Worm (Caenorhabditis elegans) whole organism, midembryonic: ENCODE results near the gene clec-170.

Source experiments
- T22C8.4 ChIP-seq: fragments of 200-800 bp; sonication (Bioruptor generic); IDR thresholded peaks from 2 replicates; pipeline ENCODE4 v1.3.6; 2022; ENCODE audit warnings: missing genetic modification characterization, missing compliant biosample characterization
- cog-1 ChIP-seq: sonication (generic microtip); optimal IDR thresholded peaks from 2 replicates; lab custom pipeline; 2016; ENCODE audit warnings: missing genetic modification characterization, missing compliant biosample characterization
- flt-1 ChIP-seq: fragments of 200-800 bp; sonication (Bioruptor generic); IDR thresholded peaks from 2 replicates; pipeline ENCODE4 v1.3.6; 2022; ENCODE audit warnings: missing genetic modification characterization, missing compliant biosample characterization
- klf-2 ChIP-seq: fragments of 200-800 bp; sonication (Bioruptor generic); conservative IDR thresholded peaks from 2 replicates; pipeline ENCODE4 v1.3.6; 2022; ENCODE audit warnings: missing genetic modification reagents, missing genetic modification characterization, missing compliant biosample characterization
- med-1 ChIP-seq: sonication (generic microtip); optimal IDR thresholded peaks from 2 replicates; lab custom pipeline; 2017; ENCODE audit warnings: missing genetic modification characterization, mild to moderate bottlenecking, missing compliant biosample characterization, antibody characterized with exemption, missing genetic modification reagents; ENCODE audit not compliant: insufficient read depth
- ref-1 ChIP-seq: fragments of 200-800 bp; sonication (Bioruptor generic); conservative IDR thresholded peaks from 2 replicates; pipeline ENCODE4 v1.3.6; 2022; ENCODE audit warnings: missing genetic modification reagents, missing genetic modification characterization, missing compliant biosample characterization
- tab-1 ChIP-seq: fragments of 200-800 bp; sonication (Bioruptor generic); IDR thresholded peaks from 2 replicates; pipeline ENCODE4 v1.3.6; 2022; ENCODE audit warnings: missing genetic modification characterization, missing compliant biosample characterization
- ztf-23 ChIP-seq: fragments of 200-800 bp; sonication (Bioruptor generic); IDR thresholded peaks from 2 replicates; pipeline ENCODE4 v1.3.6; 2022; ENCODE audit warnings: missing genetic modification reagents, missing genetic modification characterization, missing compliant biosample characterization
- ztf-29 ChIP-seq: fragments of 200-800 bp; sonication (Bioruptor generic); IDR thresholded peaks from 2 replicates; pipeline ENCODE4 v1.3.6; 2022; ENCODE audit warnings: missing genetic modification reagents, missing genetic modification characterization, missing compliant biosample characterization

Gene clec-170

DNA sequence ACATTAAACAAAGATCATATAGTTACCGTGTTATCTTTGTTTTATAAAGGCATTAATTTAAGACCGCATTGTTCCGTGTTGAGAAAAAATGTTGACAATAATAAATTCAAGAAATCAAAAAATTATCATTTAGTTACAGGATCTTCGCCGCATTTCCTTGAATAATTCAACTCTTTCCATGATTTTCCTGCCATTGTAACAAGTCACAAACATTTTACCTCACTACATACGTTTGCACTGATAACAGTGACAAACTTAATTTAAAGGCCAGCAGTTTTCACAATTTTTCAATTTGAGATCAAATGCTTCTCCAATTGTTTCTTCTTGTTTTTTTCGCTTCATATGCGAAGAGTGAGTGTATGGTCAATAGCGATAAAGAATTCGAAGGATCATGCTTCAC lies 5.6 kb upstream of the clec-170 start, which contains the start of gene clec-169:
Gene clec-169, plus strand, starts transcription at position 301 of the 400 bp plus-strand sequence.
- no peak for TF ChIP-seq T22C8.4 (GFP tag; lab: Robert Waterston, UW)
- TF ChIP-seq klf-2 (GFP tag; lab: Robert Waterston, UW): no peak
- no peak for TF ChIP-seq med-1 (GFP tag; lab: Kevin White, UChicago)
- TF ChIP-seq flt-1 (GFP tag; lab: Robert Waterston, UW): no peak
- no peak for TF ChIP-seq tab-1
- TF ChIP-seq ref-1 (GFP tag; lab: Robert Waterston, UW): no peak
- TF ChIP-seq cog-1 (tag; lab: Kevin White, UChicago): no peak
- no peak for TF ChIP-seq ztf-23 (GFP tag; lab: Robert Waterston, UW)
- TF ChIP-seq ztf-29 (GFP tag; lab: Robert Waterston, UW): no peak

DNA sequence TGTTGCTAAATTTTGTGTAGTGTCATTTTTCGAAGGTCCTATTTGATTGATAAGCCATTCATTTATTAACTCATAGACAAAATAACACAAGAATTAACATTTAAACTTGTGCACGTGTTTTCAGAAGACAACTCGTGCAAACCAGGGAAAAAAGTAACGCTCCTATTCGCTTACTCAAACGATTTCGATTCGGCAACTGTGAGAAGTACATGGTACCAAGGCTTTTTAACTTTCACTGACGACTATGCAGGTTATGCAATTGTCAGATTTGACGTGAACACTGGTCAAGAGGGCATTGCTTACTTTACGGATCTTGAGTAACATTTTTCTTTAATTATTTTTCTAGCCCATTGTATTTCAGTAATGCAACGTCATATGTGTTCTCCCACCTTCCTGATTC lies 4.7 kb upstream of the clec-170 start:
- TF ChIP-seq flt-1 (GFP tag; lab: Robert Waterston, UW) (no peak), T22C8.4 (GFP tag; lab: Robert Waterston, UW) (no peak), ztf-29 (GFP tag; lab: Robert Waterston, UW) (no peak), med-1 (GFP tag; lab: Kevin White, UChicago) (no peak), cog-1 (tag; lab: Kevin White, UChicago) (no peak), klf-2 (GFP tag; lab: Robert Waterston, UW) (no peak), ref-1 (GFP tag; lab: Robert Waterston, UW) (no peak), ztf-23 (GFP tag; lab: Robert Waterston, UW) (no peak), tab-1 (no peak)

DNA sequence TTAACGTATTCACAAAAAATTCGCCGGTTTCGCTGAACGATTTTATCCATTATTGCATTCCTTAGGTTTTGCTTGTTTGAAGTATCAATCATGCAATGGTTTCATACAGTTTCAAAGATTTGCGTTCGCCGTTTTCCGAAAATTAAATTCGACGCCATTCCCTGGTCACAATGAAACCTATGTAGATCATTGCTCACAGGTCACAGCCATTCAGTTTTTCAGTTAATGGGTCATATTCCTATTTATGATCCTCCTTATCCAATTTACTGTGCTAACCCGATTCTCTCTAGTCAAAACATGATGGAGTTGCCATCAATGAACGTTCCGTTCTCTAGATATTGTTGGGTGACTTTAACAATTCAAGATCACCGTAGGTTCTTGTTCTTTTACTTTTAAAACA lies 1.7 kb upstream of the clec-170 start, which contains the start of gene F38A1.13:
Gene F38A1.13, plus strand, starts transcription at position 301 of the 400 bp plus-strand sequence.
- TF ChIP-seq flt-1 (GFP tag; lab: Robert Waterston, UW) (no peak), ref-1 (GFP tag; lab: Robert Waterston, UW) (no peak), ztf-23 (GFP tag; lab: Robert Waterston, UW) (no peak), klf-2 (GFP tag; lab: Robert Waterston, UW) (no peak)

DNA sequence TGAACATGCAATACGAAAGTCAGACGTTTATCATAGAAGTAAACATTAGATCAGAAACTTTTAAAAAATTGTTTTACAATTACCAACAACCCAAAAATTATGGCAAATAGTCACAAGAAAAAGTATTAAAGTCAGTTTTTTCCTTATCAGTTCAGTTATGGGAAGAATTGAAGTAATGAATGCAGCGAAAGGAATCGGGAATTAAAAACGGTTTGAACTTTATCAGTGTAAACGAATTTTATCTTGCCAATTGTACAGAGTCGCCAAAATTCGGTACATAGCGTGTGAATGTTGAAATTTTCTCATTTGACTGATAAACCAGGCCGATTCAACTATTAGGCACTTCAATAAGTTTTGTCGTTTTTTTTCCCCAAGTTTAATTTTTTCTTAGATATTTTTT lies 528 bp upstream of the clec-170 start:
- no peak for TF ChIP-seq tab-1

DNA sequence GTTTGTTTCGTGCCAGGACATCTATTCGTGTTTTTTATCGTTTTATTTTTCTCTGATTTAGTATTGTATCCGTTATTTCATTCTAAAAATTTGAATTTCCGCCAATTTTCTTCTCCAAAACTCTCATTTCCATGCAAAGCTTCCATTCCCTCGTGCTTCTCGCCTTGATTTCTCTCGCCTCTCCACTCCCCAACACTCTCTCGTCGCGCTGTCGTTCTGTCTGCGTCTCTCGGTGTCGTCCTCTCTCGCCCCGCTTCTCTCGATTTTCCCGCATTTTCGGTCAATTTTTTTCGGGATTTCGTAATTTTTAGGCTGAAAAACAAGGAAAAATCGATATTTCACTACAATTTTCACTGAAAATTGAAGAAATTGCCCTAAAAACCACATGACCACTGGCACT lies 7.9 kb downstream of the clec-170 start, which contains the start of gene C09E9.1:
Gene C09E9.1, plus strand, starts transcription at position 286 of the 400 bp plus-strand sequence.
- TF ChIP-seq ztf-29 (GFP tag; lab: Robert Waterston, UW): no peak
- no peak for TF ChIP-seq ref-1 (GFP tag; lab: Robert Waterston, UW)
- TF ChIP-seq cog-1 (tag; lab: Kevin White, UChicago): no peak
- no peak for TF ChIP-seq ztf-23 (GFP tag; lab: Robert Waterston, UW)
- no peak for TF ChIP-seq tab-1
- no peak for TF ChIP-seq T22C8.4 (GFP tag; lab: Robert Waterston, UW)
- no peak for TF ChIP-seq flt-1 (GFP tag; lab: Robert Waterston, UW)
- TF ChIP-seq klf-2 (GFP tag; lab: Robert Waterston, UW): no peak
- TF ChIP-seq med-1 (GFP tag; lab: Kevin White, UChicago): no peak

DNA sequence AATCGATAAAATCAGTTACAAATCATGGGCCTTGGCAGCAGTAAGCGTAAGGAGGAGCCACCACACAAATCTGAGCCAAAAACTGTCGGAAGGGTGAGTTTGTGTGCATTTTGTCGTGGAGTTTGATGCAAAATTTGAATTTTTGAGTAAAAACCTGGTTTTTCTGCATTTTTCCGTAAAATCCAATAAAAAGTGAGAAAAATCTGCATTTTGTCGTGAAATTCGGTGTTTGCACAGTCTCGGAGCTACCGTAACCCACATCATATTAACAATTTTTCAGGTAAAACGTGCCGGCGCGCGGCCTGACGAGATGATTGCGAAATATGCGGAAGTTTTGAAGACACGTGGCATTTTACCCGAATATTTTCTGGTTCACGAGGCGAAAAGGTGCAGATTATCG lies 9.2 kb downstream of the clec-170 start:
- TF ChIP-seq ztf-29 (GFP tag; lab: Robert Waterston, UW): no peak
- no peak for TF ChIP-seq T22C8.4 (GFP tag; lab: Robert Waterston, UW)
- TF ChIP-seq med-1 (GFP tag; lab: Kevin White, UChicago): no peak
- TF ChIP-seq tab-1: no peak
- TF ChIP-seq ztf-23 (GFP tag; lab: Robert Waterston, UW): no peak
- no peak for TF ChIP-seq cog-1 (tag; lab: Kevin White, UChicago)
- no peak for TF ChIP-seq klf-2 (GFP tag; lab: Robert Waterston, UW)
- no peak for TF ChIP-seq ref-1 (GFP tag; lab: Robert Waterston, UW)
- TF ChIP-seq flt-1 (GFP tag; lab: Robert Waterston, UW): no peak

DNA sequence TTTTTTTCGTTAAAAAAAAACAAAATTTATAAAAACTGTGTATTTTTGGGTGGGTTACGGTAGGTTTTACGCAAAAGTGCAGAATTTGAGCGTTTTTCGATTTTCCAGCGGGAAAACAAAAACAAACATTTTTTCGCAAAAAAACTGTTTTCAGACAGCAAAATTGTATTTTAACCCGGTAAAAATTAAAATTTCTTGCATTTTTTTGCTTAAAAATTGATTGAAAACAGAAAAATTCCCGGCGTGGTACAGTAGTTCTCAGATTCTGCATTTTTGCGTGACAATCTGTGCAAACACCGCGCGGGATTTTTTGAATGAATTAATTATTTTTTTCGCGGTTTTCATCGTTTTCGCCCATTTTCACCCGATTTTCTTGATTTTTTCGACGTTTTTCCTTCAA lies 10.4 kb downstream of the clec-170 start:
- TF ChIP-seq tab-1 (no peak), cog-1 (tag; lab: Kevin White, UChicago) (no peak), ztf-23 (GFP tag; lab: Robert Waterston, UW) (no peak), flt-1 (GFP tag; lab: Robert Waterston, UW) (no peak), ref-1 (GFP tag; lab: Robert Waterston, UW) (no peak), med-1 (GFP tag; lab: Kevin White, UChicago) (no peak), klf-2 (GFP tag; lab: Robert Waterston, UW) (no peak), T22C8.4 (GFP tag; lab: Robert Waterston, UW) (no peak), ztf-29 (GFP tag; lab: Robert Waterston, UW) (no peak)

DNA sequence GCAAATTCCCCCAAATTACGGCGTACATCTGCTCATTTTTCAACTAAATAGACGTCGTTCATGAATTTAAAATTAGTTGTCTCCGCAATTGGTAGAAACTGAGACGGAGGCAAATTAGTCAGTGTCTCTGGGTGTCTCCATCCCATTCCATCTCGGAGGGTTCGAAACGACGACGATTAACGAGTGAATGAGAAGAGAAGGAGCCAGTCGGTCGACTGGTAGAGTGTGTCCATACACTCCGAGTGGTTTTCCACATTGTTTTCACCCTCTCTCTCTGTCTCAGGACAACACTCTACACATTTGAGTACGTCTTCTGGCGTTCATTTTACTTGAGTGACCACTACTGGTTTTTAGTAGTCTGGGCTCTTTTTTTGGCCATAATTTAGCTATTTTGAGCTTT lies 12.3 kb downstream of the clec-170 start:
- TF ChIP-seq ref-1 (GFP tag; lab: Robert Waterston, UW) (no peak), cog-1 (tag; lab: Kevin White, UChicago) (no peak), klf-2 (GFP tag; lab: Robert Waterston, UW) (no peak), tab-1 (no peak), ztf-23 (GFP tag; lab: Robert Waterston, UW) (no peak), med-1 (GFP tag; lab: Kevin White, UChicago) (no peak), T22C8.4 (GFP tag; lab: Robert Waterston, UW) (no peak), flt-1 (GFP tag; lab: Robert Waterston, UW) (no peak), ztf-29 (GFP tag; lab: Robert Waterston, UW) (no peak)

DNA sequence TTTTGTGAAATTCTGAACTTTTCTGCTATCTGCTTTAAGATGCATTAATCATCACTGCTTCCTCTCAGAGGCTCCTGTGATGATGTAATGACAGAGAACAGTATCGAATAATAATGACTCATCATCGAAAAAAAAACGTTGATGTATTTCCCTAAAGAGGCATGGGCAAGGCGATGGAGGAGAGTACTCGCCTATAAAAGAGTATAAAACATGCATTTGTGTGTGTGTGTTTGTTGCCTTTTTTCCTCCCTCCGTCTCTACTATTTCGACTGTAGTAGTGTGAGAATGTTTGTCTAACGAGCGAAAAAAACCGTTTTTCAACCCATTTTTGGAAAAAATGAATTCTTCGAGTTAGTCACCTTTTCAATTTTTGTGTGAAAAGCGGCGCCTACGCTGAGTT lies 18.2 kb downstream of the clec-170 start:
- no peak for TF ChIP-seq T22C8.4 (GFP tag; lab: Robert Waterston, UW)
- no peak for TF ChIP-seq ztf-29 (GFP tag; lab: Robert Waterston, UW)
- no peak for TF ChIP-seq flt-1 (GFP tag; lab: Robert Waterston, UW)
- TF ChIP-seq ztf-23 (GFP tag; lab: Robert Waterston, UW): no peak
- TF ChIP-seq ref-1 (GFP tag; lab: Robert Waterston, UW): no peak
- no peak for TF ChIP-seq cog-1 (tag; lab: Kevin White, UChicago)
- TF ChIP-seq med-1 (GFP tag; lab: Kevin White, UChicago): no peak
- TF ChIP-seq tab-1: no peak
- no peak for TF ChIP-seq klf-2 (GFP tag; lab: Robert Waterston, UW)
